Worm (Caenorhabditis elegans) whole organism, L4/young adult: ENCODE results near the gene him-10.

Experiments used
- dao-5 ChIP-seq: sonication (generic microtip); optimal IDR thresholded peaks from 2 replicates; lab custom pipeline; 2016; ENCODE audit warnings: missing genotype, missing genetic modification characterization, moderate library complexity, missing compliant biosample characterization
- him-1 ChIP-seq: sonication (generic microtip); optimal IDR thresholded peaks from 2 replicates; lab custom pipeline; 2016; ENCODE audit warnings: missing genotype, missing genetic modification reagents, missing genetic modification characterization, missing compliant biosample characterization

- TF ChIP-seq him-1 (no peak), dao-5 (tag; lab: Kevin White, UChicago) (no peak)
These were observed 37.2 kb downstream of the him-10 start for ce11 chrIII:5840277-5840676.
